Worm (Caenorhabditis elegans) whole organism, mixed stage, embryonic: Measurements from ENCODE around the gene abhd-12.

ENCODE experiments used
- M03D4.4 ChIP-seq: sonication (generic microtip); optimal IDR thresholded peaks from 2 replicates; lab custom pipeline; 2017; ENCODE audit warnings: mild to moderate bottlenecking, missing genetic modification characterization, missing compliant biosample characterization
- ces-1 ChIP-seq: fragments of 150-350 bp; optimal IDR thresholded peaks from 2 replicates; lab custom pipeline; 2014; ENCODE audit warnings: missing biosample characterization, missing genetic modification reagents, missing genetic modification characterization
- drap-1 ChIP-seq: fragments of 200-800 bp; sonication (Bioruptor generic); optimal IDR thresholded peaks from 3 replicates; lab custom pipeline; 2018; ENCODE audit warnings: mild to moderate bottlenecking, missing genetic modification characterization, missing compliant biosample characterization
- elt-1 ChIP-seq: sonication (generic microtip); optimal IDR thresholded peaks from 2 replicates; lab custom pipeline; 2017; ENCODE audit warnings: missing genetic modification characterization, mild to moderate bottlenecking, missing compliant biosample characterization, antibody characterized with exemption, moderate library complexity, borderline replicate concordance; ENCODE audit not compliant: insufficient read depth
- elt-3 ChIP-seq: fragments of 150-350 bp; optimal IDR thresholded peaks from 2 replicates; lab custom pipeline; 2014; ENCODE audit warnings: missing biosample characterization, missing genetic modification characterization
- ham-2 ChIP-seq: fragments of 200-800 bp; sonication (Bioruptor generic); optimal IDR thresholded peaks from 2 replicates; lab custom pipeline; 2018; ENCODE audit warnings: mild to moderate bottlenecking, missing genetic modification characterization, missing compliant biosample characterization
- hlh-1 ChIP-seq: fragments of 150-350 bp; optimal IDR thresholded peaks from 2 replicates; lab custom pipeline; 2014; ENCODE audit warnings: missing biosample characterization, missing genetic modification reagents, missing genetic modification characterization
- lin-13 ChIP-seq: fragments of 150-350 bp; optimal IDR thresholded peaks from 2 replicates; lab custom pipeline; 2014; ENCODE audit warnings: missing biosample characterization, missing genetic modification characterization
- lsy-2 ChIP-seq: fragments of 150-350 bp; optimal IDR thresholded peaks from 2 replicates; lab custom pipeline; 2014; ENCODE audit warnings: missing biosample characterization, missing genetic modification characterization
- mep-1 ChIP-seq: fragments of 150-350 bp; optimal IDR thresholded peaks from 2 replicates; lab custom pipeline; 2017; ENCODE audit warnings: missing biosample characterization, missing genetic modification reagents, missing genetic modification characterization, inconsistent platforms
- mls-2 ChIP-seq: sonication (generic microtip); optimal IDR thresholded peaks from 2 replicates; lab custom pipeline; 2016; ENCODE audit warnings: mild to moderate bottlenecking, missing genetic modification characterization, moderate library complexity, missing compliant biosample characterization
- nhr-12 ChIP-seq: fragments of 150-350 bp; optimal IDR thresholded peaks from 2 replicates; lab custom pipeline; 2014; ENCODE audit warnings: missing biosample characterization, missing genetic modification characterization
- nhr-2 ChIP-seq: fragments of 150-350 bp; optimal IDR thresholded peaks from 2 replicates; lab custom pipeline; 2014; ENCODE audit warnings: missing biosample characterization, missing genetic modification characterization
- nhr-237 ChIP-seq: fragments of 150-350 bp; optimal IDR thresholded peaks from 2 replicates; lab custom pipeline; 2014; ENCODE audit warnings: missing biosample characterization, missing genetic modification characterization
- nhr-76 ChIP-seq: sonication (generic microtip); optimal IDR thresholded peaks from 2 replicates; lab custom pipeline; 2017; ENCODE audit warnings: missing biosample characterization, missing genetic modification characterization
- tbx-8 ChIP-seq: fragments of 200-800 bp; sonication (Bioruptor generic); optimal IDR thresholded peaks from 2 replicates; lab custom pipeline; 2018; ENCODE audit warnings: mild to moderate bottlenecking, missing genetic modification characterization, moderate library complexity, missing compliant biosample characterization
- unc-120 ChIP-seq: sonication (generic microtip); optimal IDR thresholded peaks from 2 replicates; lab custom pipeline; 2017; ENCODE audit warnings: missing genetic modification characterization, missing compliant biosample characterization; ENCODE audit not compliant: poor library complexity, severe bottlenecking
- unc-39 ChIP-seq: fragments of 150-350 bp; optimal IDR thresholded peaks from 2 replicates; lab custom pipeline; 2014; ENCODE audit warnings: missing biosample characterization, missing genetic modification characterization
- zip-8 ChIP-seq: fragments of 150-350 bp; optimal IDR thresholded peaks from 2 replicates; lab custom pipeline; 2014; ENCODE audit warnings: missing biosample characterization, missing genetic modification characterization
- ztf-11 ChIP-seq: fragments of 150-350 bp; optimal IDR thresholded peaks from 2 replicates; lab custom pipeline; 2014; ENCODE audit warnings: missing biosample characterization, missing genetic modification characterization

The abhd-12 gene

ce11 chrV:8031121-8031520, 47.4 kb downstream of the abhd-12 start, which contains the start of gene vars-1:
Gene vars-1 (plus strand): TSS chrV:8031411.
- TF ChIP-seq ces-1: peak; percentile 49
- no peak for TF ChIP-seq nhr-12 (tag; lab: Kevin White, UChicago)
- TF ChIP-seq unc-39: no peak
- peak; percentile 54 for TF ChIP-seq mep-1 (tag; lab: Kevin White, UChicago)
- TF ChIP-seq hlh-1 (tag; lab: Kevin White, UChicago): no peak
- no peak for TF ChIP-seq drap-1 (GFP tag; lab: Kevin White, UChicago)
- TF ChIP-seq nhr-237: no peak
- peak; percentile 47 for TF ChIP-seq lsy-2

DNA sequence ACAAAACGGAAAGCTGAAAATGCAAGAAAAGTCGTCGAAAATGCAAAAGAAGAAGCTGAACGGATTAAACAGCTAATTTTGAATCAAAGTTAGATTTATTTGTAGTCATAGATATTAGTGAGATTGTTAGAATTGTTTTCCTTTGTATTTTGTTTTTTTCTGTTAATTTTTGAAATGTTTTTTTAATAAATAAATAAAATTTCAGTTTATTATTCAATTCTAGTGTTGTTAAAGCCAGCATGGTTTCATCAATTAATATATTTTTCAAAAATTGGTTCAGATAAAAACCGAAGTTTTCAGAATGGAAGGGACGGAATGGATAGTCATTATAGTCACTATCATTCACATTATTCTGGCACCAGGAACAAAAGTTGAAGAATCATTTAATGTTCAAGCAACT, 51.1 kb downstream of the abhd-12 start, which contains the start of gene algn-12:
Gene algn-12 (plus strand): TSS at position 301 of the 400 bp plus-strand sequence.
- TF ChIP-seq ztf-11 (tag; lab: Kevin White, UChicago) (no peak), mls-2 (no peak), tbx-8 (no peak), zip-8 (tag; lab: Kevin White, UChicago) (no peak), M03D4.4 (tag; lab: Kevin White, UChicago) (no peak), elt-3 (tag; lab: Kevin White, UChicago) (no peak), nhr-76 (no peak), unc-39 (no peak), lin-13 (tag; lab: Kevin White, UChicago) (no peak), elt-1 (tag; lab: Kevin White, UChicago) (no peak), nhr-2 (no peak), unc-120 (tag; lab: Kevin White, UChicago) (no peak), ham-2 (no peak)
